3 fruit fly cellular contexts compared by ENCODE assay signal in the genomic region with DNA sequence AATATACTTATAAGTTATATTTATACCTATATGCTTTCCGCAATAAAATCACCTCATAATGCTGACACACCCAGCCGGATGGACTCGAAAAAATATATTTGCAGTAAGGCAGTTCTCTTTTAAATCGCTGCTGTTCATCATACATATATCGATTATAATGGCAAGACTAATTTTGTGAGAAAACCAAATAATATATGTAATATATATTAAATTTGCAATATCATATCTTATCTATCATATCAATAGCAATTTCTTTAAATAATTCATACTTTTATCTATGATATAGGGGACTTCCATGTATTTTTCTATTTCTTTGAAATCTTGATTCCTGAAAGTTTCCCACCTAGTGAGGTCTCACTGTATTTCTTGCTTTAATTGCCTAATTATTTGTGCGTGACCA.
TF ChIP-seq lines count a peak whose summit lies in the region.

No protein-coding gene starts in this region.

- TF ChIP-seq CTCF in whole organism, embryonic (GFP tag; optimal IDR thresholded peaks at IDR 0.05; lab: Kevin White, UChicago) = no peak

TF ChIP-seq in whole organism, adult, 20 proteins besides CTCF, POLR2A, EP300 and RAD21:
- TF ChIP-seq CG12768 (GFP tag; optimal IDR thresholded peaks at IDR 0.05; lab: Kevin White, UChicago) = no peak
- no peak for TF ChIP-seq pad (GFP tag; optimal IDR thresholded peaks at IDR 0.05; lab: Kevin White, UChicago)
- peak; percentile 46 for TF ChIP-seq tj (GFP tag; optimal IDR thresholded peaks at IDR 0.05; lab: Kevin White, UChicago)
- peak; percentile 61 for TF ChIP-seq kay (GFP tag; lab: Kevin White, UChicago; ENCODE audit: borderline replicate concordance)

TF ChIP-seq in whole organism, embryonic, 481 proteins besides CTCF, POLR2A, EP300 and RAD21:
- TF ChIP-seq grau (tag; optimal IDR thresholded peaks at IDR 0.05; lab: Kevin White, UChicago) (peak; percentile 39), Stat92E (GFP tag; optimal IDR thresholded peaks at IDR 0.05; lab: Kevin White, UChicago) (no peak)

TF ChIP-seq in whole organism, prepupa, 60 proteins besides CTCF, POLR2A, EP300 and RAD21:
- TF ChIP-seq svp (GFP tag; lab: Kevin White, UChicago) (peak; percentile 55), topi (GFP tag; optimal IDR thresholded peaks at IDR 0.05; lab: Kevin White, UChicago) (no peak), Eip78C (GFP tag; lab: Kevin White, UChicago) (peak; percentile 53)
